Worm (Caenorhabditis elegans): ENCODE results near the gene mam-3.

DNA sequence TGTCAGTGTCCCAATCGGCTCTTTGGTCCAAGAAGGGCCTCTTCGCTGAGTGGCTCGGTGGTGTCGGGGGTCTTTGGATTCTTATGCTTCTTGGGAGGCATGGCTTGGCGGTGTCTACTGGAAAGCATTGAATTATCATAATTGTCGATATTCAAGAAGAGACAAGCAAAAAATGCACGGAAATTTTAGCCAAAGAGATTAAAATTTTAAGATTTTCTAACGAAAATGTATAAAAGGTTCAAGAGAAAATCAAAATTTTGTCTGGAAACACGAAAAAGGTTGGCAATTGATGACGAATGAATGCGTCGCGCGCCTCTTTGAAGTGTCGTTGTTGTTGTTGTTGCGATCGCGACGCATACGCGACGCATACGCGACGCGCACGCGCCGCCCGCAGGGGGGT is 15.7 kb upstream of the mam-3 start, which contains the start of gene Y38H8A.12:
- no peak for TF ChIP-seq nhr-237 (tag; optimal IDR thresholded peaks at IDR 0.05)
- TF ChIP-seq ztf-4 (tag; optimal IDR thresholded peaks at IDR 0.05), result no peak
- no peak for TF ChIP-seq mab-5 (tag; optimal IDR thresholded peaks at IDR 0.05)
- TF ChIP-seq crh-2 (tag; optimal IDR thresholded peaks at IDR 0.05), result no peak
- no peak for TF ChIP-seq dmd-4 (tag; optimal IDR thresholded peaks at IDR 0.05)
- no peak for TF ChIP-seq ama-1 (optimal IDR thresholded peaks at IDR 0.05)
